Worm (Caenorhabditis elegans): ENCODE measurements around the gene H12D21.11.
"Not testable (repeated sequence)": the region's sequence is repeated elsewhere in the genome, so short reads cannot be mapped to it uniquely, and the experiment has no call there.

The H12D21.11 gene

ce11 chrV:14877242-14877819 is 38.4 kb upstream of the H12D21.11 start:
- TF ChIP-seq ceh-58 (GFP tag; IDR thresholded peaks at IDR 0.05) (no peak), let-526 (GFP tag; IDR thresholded peaks at IDR 0.05) (no peak), B0261.1 (tag; optimal IDR thresholded peaks at IDR 0.05) (no peak), ets-4 (GFP tag; optimal IDR thresholded peaks at IDR 0.05) (no peak), ztf-18 (tag; optimal IDR thresholded peaks at IDR 0.05) (no peak), rpc-1 (optimal IDR thresholded peaks at IDR 0.05) (no peak), rpc-1 (tag; optimal IDR thresholded peaks at IDR 0.05) (no peak), hsf-1 (GFP tag; IDR thresholded peaks at IDR 0.05) (no peak), ZK185.1 (tag; optimal IDR thresholded peaks at IDR 0.05; ENCODE audit: poor library complexity, severe bottlenecking) (no peak), F57A8.1 (GFP tag; optimal IDR thresholded peaks at IDR 0.05) (no peak), mxl-1 (tag; optimal IDR thresholded peaks at IDR 0.05) (no peak), bed-1 (GFP tag; IDR thresholded peaks at IDR 0.05) (no peak), unc-130 (GFP tag; optimal IDR thresholded peaks at IDR 0.05) (no peak)

- TF ChIP-seq F57A8.1 (GFP tag; optimal IDR thresholded peaks at IDR 0.05); sdz-38 (tag; optimal IDR thresholded peaks at IDR 0.05); ceh-79 (tag; optimal IDR thresholded peaks at IDR 0.05): not testable (repeated sequence)
Observed at ce11 chrV:14890782-14891181, 24.9 kb upstream of the H12D21.11 start, which contains the start of gene nspa-2. nspa-2 (plus strand) TSS chrV:14891082.

ce11 chrV:14893355-14894050 is 22.2 kb upstream of the H12D21.11 start, which contains the start of the genes mpst-2 and H12D21.5:
mpst-2 (minus strand) TSS chrV:14893455.
H12D21.5 (plus strand) TSS chrV:14894000.
- TF ChIP-seq lir-1 (GFP tag; conservative IDR thresholded peaks at IDR 0.05): no peak
- TF ChIP-seq ztf-22 (GFP tag; optimal IDR thresholded peaks at IDR 0.05): no peak
- TF ChIP-seq zfh-2 (GFP tag; conservative IDR thresholded peaks at IDR 0.05): no peak
- no peak for TF ChIP-seq ceh-79 (tag; optimal IDR thresholded peaks at IDR 0.05)
- no peak for TF ChIP-seq lag-1 (GFP tag; IDR thresholded peaks at IDR 0.05)
- TF ChIP-seq egl-18 (GFP tag; IDR thresholded peaks at IDR 0.05): no peak
- TF ChIP-seq ztf-3 (GFP tag; optimal IDR thresholded peaks at IDR 0.05): no peak
- TF ChIP-seq mel-28 (tag; optimal IDR thresholded peaks at IDR 0.05; ENCODE audit: borderline replicate concordance): no peak
- no peak for TF ChIP-seq bed-1 (GFP tag; IDR thresholded peaks at IDR 0.05)
- TF ChIP-seq efl-1 (GFP tag; optimal IDR thresholded peaks at IDR 0.05): no peak
- no peak for TF ChIP-seq K12H6.12 (tag; optimal IDR thresholded peaks at IDR 0.05)
- TF ChIP-seq ztf-6 (GFP tag; IDR thresholded peaks at IDR 0.05): no peak
- no peak for TF ChIP-seq rpc-1 (optimal IDR thresholded peaks at IDR 0.05)
- TF ChIP-seq rpc-1 (tag; optimal IDR thresholded peaks at IDR 0.05): no peak
- no peak for TF ChIP-seq lin-40 (tag; optimal IDR thresholded peaks at IDR 0.05)
- TF ChIP-seq unc-130 (GFP tag; optimal IDR thresholded peaks at IDR 0.05): no peak
- no peak for TF ChIP-seq ekl-4 (GFP tag; IDR thresholded peaks at IDR 0.05)
- no peak for TF ChIP-seq B0035.1 (tag; optimal IDR thresholded peaks at IDR 0.05)
- TF ChIP-seq ama-1 (optimal IDR thresholded peaks at IDR 0.05): no peak
- no peak for TF ChIP-seq ama-1 (GFP tag; optimal IDR thresholded peaks at IDR 0.05)

ce11 chrV:14895557-14895956 is 20.1 kb upstream of the H12D21.11 start, which contains the start of gene mpst-3:
mpst-3 (plus strand) TSS chrV:14895647.
- no peak for TF ChIP-seq ceh-100 (GFP tag; IDR thresholded peaks at IDR 0.05)
- TF ChIP-seq tbx-9 (tag; optimal IDR thresholded peaks at IDR 0.05; ENCODE audit: borderline replicate concordance): no peak
- no peak for TF ChIP-seq F37B4.10 (GFP tag; IDR thresholded peaks at IDR 0.05)
- peak; percentile 75 for TF ChIP-seq dox-1 (GFP tag; IDR thresholded peaks at IDR 0.05)
- no peak for TF ChIP-seq nfya-2 (GFP tag; IDR thresholded peaks at IDR 0.05)
- peak; percentile 45 for TF ChIP-seq ets-4 (GFP tag; optimal IDR thresholded peaks at IDR 0.05)
- no peak for TF ChIP-seq aptf-3 (GFP tag; IDR thresholded peaks at IDR 0.05)
- no peak for TF ChIP-seq dpl-1 (GFP tag; optimal IDR thresholded peaks at IDR 0.05)
- TF ChIP-seq nhr-179 (tag; optimal IDR thresholded peaks at IDR 0.05): no peak
- no peak for TF ChIP-seq F52B5.7 (tag; optimal IDR thresholded peaks at IDR 0.05)
- no peak for TF ChIP-seq die-1 (tag; optimal IDR thresholded peaks at IDR 0.05)
- no peak for TF ChIP-seq cebp-2 (GFP tag; IDR thresholded peaks at IDR 0.05)
- no peak for TF ChIP-seq snpc-4 (GFP tag; optimal IDR thresholded peaks at IDR 0.05)
- peak in 2 of 4 experiments; percentile 18 to 26 for TF ChIP-seq snpc-4 (tag; optimal IDR thresholded peaks at IDR 0.05)
- no peak for TF ChIP-seq lir-1 (GFP tag; conservative IDR thresholded peaks at IDR 0.05)
- no peak for TF ChIP-seq lsl-1 (GFP tag; optimal IDR thresholded peaks at IDR 0.05)
- TF ChIP-seq nhr-80 (tag; optimal IDR thresholded peaks at IDR 0.05): peak; percentile 96
